Worm (Caenorhabditis elegans) whole organism, L4 larva: ENCODE measurements around the gene cdc-73.

Source experiments
- F10B5.3 ChIP-seq: sonication (generic microtip); optimal IDR thresholded peaks from 2 replicates; lab custom pipeline; 2016; ENCODE audit warnings: mild to moderate bottlenecking, missing genetic modification characterization, missing compliant biosample characterization
- F44E2.7 ChIP-seq: fragments of 200-800 bp; sonication (Bioruptor generic); IDR thresholded peaks from 2 replicates; pipeline ENCODE4 v2.1.2; 2022; ENCODE audit warnings: missing genetic modification characterization, missing compliant biosample characterization
- Y48G9A.11 ChIP-seq: fragments of 200-800 bp; sonication (Bioruptor generic); IDR thresholded peaks from 2 replicates; pipeline ENCODE4 v1.3.6; 2022; ENCODE audit warnings: missing genetic modification reagents, missing genetic modification characterization, missing compliant biosample characterization
- Y5F2A.4 ChIP-seq: fragments of 200-800 bp; sonication (Bioruptor generic); optimal IDR thresholded peaks from 2 replicates; lab custom pipeline; 2018; ENCODE audit warnings: mild to moderate bottlenecking, missing genetic modification characterization, missing compliant biosample characterization
- aha-1 ChIP-seq: fragments of 150-350 bp; peaks from one replicate; lab custom pipeline; 2014; ENCODE audit warnings: missing biosample characterization, missing genetic modification characterization
- aly-2 ChIP-seq: sonication (generic microtip); optimal IDR thresholded peaks from 2 replicates; lab custom pipeline; 2018; ENCODE audit warnings: missing biosample characterization, missing genetic modification characterization
- arid-1 ChIP-seq: fragments of 200-800 bp; sonication (Bioruptor generic); conservative IDR thresholded peaks from 2 replicates; pipeline ENCODE4 v1.3.6; 2022; ENCODE audit warnings: missing genetic modification reagents, missing genetic modification characterization, missing compliant biosample characterization
- attf-4 ChIP-seq: sonication (generic microtip); optimal IDR thresholded peaks from 3 replicates; lab custom pipeline; 2017; ENCODE audit warnings: missing biosample characterization, missing genetic modification characterization
- ceh-28 ChIP-seq: fragments of 150-350 bp; optimal IDR thresholded peaks from 2 replicates; lab custom pipeline; 2014; ENCODE audit warnings: missing biosample characterization, missing genetic modification reagents, missing genetic modification characterization
- ceh-44 ChIP-seq: fragments of 200-800 bp; sonication (Bioruptor generic); IDR thresholded peaks from 2 replicates; pipeline ENCODE4 v1.3.6; 2022; ENCODE audit warnings: missing genetic modification reagents, missing genetic modification characterization, missing compliant biosample characterization
- ceh-82 ChIP-seq: sonication (generic microtip); optimal IDR thresholded peaks from 2 replicates; lab custom pipeline; 2017; ENCODE audit warnings: missing biosample characterization, missing genetic modification characterization
- ces-1 ChIP-seq: fragments of 150-350 bp; sonication (generic microtip); optimal IDR thresholded peaks from 4 replicates; lab custom pipeline; 2014; ENCODE audit warnings: missing biosample characterization, missing genetic modification reagents, missing genetic modification characterization
- cey-2 ChIP-seq: sonication (generic microtip); optimal IDR thresholded peaks from 3 replicates; lab custom pipeline; 2017; ENCODE audit warnings: missing genetic modification characterization, mild to moderate bottlenecking, missing compliant biosample characterization, antibody characterized with exemption, borderline replicate concordance; ENCODE audit not compliant: insufficient read depth
- ctbp-1 ChIP-seq: fragments of 200-800 bp; sonication (Bioruptor generic); IDR thresholded peaks from 2 replicates; pipeline ENCODE4 v1.3.6; 2022; ENCODE audit warnings: missing genetic modification reagents, missing genetic modification characterization, missing compliant biosample characterization
- daf-12 ChIP-seq: fragments of 150-350 bp; optimal IDR thresholded peaks from 2 replicates; lab custom pipeline; 2014; ENCODE audit warnings: missing biosample characterization, missing genetic modification reagents, missing genetic modification characterization
- daf-16 ChIP-seq, 3 experiments: sonication (generic microtip); optimal IDR thresholded peaks; 2 replicates each; lab custom pipeline; 2016 to 2017; ENCODE audit warnings: missing genetic modification characterization in 3 of 3, missing genetic modification reagents in 3 of 3, mild to moderate bottlenecking in 2 of 3, missing compliant biosample characterization in 2 of 3, missing biosample characterization in 1 of 3, moderate library complexity in 1 of 3
- dmd-6 ChIP-seq: fragments of 200-800 bp; sonication (Bioruptor generic); IDR thresholded peaks from 2 replicates; pipeline ENCODE4 v1.3.6; 2022; ENCODE audit warnings: missing genetic modification reagents, missing genetic modification characterization, missing compliant biosample characterization
- dmd-8 ChIP-seq: fragments of 200-800 bp; sonication (Bioruptor generic); IDR thresholded peaks from 2 replicates; pipeline ENCODE4 v1.3.6; 2022; ENCODE audit warnings: missing genetic modification characterization, missing compliant biosample characterization
- dmd-9 ChIP-seq: fragments of 200-800 bp; sonication (Bioruptor generic); IDR thresholded peaks from 2 replicates; pipeline ENCODE4 v1.3.6; 2022; ENCODE audit warnings: missing genetic modification reagents, missing genetic modification characterization, missing compliant biosample characterization
- egl-43 ChIP-seq: fragments of 200-800 bp; sonication (Bioruptor generic); IDR thresholded peaks from 2 replicates; pipeline ENCODE4 v1.3.6; 2022; ENCODE audit warnings: missing genetic modification reagents, missing genetic modification characterization, missing compliant biosample characterization
- gei-8 ChIP-seq: fragments of 200-800 bp; sonication (Bioruptor generic); optimal IDR thresholded peaks from 2 replicates; lab custom pipeline; 2018; ENCODE audit warnings: mild to moderate bottlenecking, missing genetic modification characterization, missing compliant biosample characterization
- hif-1 ChIP-seq, 2 experiments: sonication (generic microtip); optimal IDR thresholded peaks; 2 replicates each; lab custom pipeline; 2016 to 2017; ENCODE audit warnings: missing compliant biosample characterization in 2 of 2, missing genetic modification characterization in 2 of 2, missing genetic modification reagents in 2 of 2, missing genotype in 2 of 2, mild to moderate bottlenecking in 1 of 2
- hlh-11 ChIP-seq: fragments of 200-800 bp; sonication (Bioruptor generic); optimal IDR thresholded peaks from 2 replicates; lab custom pipeline; 2018; ENCODE audit warnings: mild to moderate bottlenecking, missing genetic modification characterization, missing compliant biosample characterization
- jun-1 ChIP-seq: fragments of 150-350 bp; optimal IDR thresholded peaks from 2 replicates; lab custom pipeline; 2014; ENCODE audit warnings: missing biosample characterization, missing genetic modification reagents, missing genetic modification characterization
- lin-13 ChIP-seq: fragments of 150-350 bp; optimal IDR thresholded peaks from 2 replicates; lab custom pipeline; 2014; ENCODE audit warnings: missing biosample characterization, missing genetic modification reagents, missing genetic modification characterization
- lin-29 ChIP-seq: fragments of 200-800 bp; sonication (Bioruptor generic); IDR thresholded peaks from 2 replicates; pipeline ENCODE4 v1.3.6; 2022; ENCODE audit warnings: missing genetic modification reagents, missing genetic modification characterization, missing compliant biosample characterization
- lin-38 ChIP-seq: fragments of 200-800 bp; sonication (Bioruptor generic); IDR thresholded peaks from 2 replicates; pipeline ENCODE4 v1.3.6; 2022; ENCODE audit warnings: missing genetic modification reagents, missing genetic modification characterization, missing compliant biosample characterization
- madf-5 ChIP-seq, 2 experiments: fragments of 200-800 bp; sonication (Bioruptor generic); IDR thresholded peaks; 2 replicates each; pipeline ENCODE4 v1.3.6; 2022; ENCODE audit warnings: missing compliant biosample characterization in 2 of 2, missing genetic modification characterization in 2 of 2
- madf-9 ChIP-seq: fragments of 200-800 bp; sonication (Bioruptor generic); conservative IDR thresholded peaks from 2 replicates; pipeline ENCODE4 v1.3.6; 2022; ENCODE audit warnings: missing genetic modification reagents, missing genetic modification characterization, missing compliant biosample characterization
- mdl-1 ChIP-seq, 2 experiments: fragments of 150-350 bp in 1 of 2; sonication (generic microtip) in 1 of 2; optimal IDR thresholded peaks; 2 replicates each; lab custom pipeline; 2014 to 2017; ENCODE audit warnings: missing biosample characterization in 2 of 2, missing genetic modification characterization in 2 of 2
- mep-1 ChIP-seq: fragments of 150-350 bp; sonication (generic microtip); optimal IDR thresholded peaks from 3 replicates; lab custom pipeline; 2014; ENCODE audit warnings: missing biosample characterization, missing genetic modification characterization
- mes-2 ChIP-seq: sonication (generic microtip); optimal IDR thresholded peaks from 2 replicates; lab custom pipeline; 2016; ENCODE audit warnings: missing genotype, mild to moderate bottlenecking, missing genetic modification characterization, missing compliant biosample characterization; ENCODE audit not compliant: poor library complexity, severe bottlenecking
- mxl-3 ChIP-seq: fragments of 200-800 bp; sonication (Bioruptor generic); optimal IDR thresholded peaks from 2 replicates; lab custom pipeline; 2018; ENCODE audit warnings: mild to moderate bottlenecking, missing genetic modification characterization, missing compliant biosample characterization
- nhr-102 ChIP-seq: sonication (generic microtip); optimal IDR thresholded peaks from 2 replicates; lab custom pipeline; 2016; ENCODE audit warnings: mild to moderate bottlenecking, missing genetic modification characterization, moderate library complexity, missing compliant biosample characterization
- nhr-11 ChIP-seq: fragments of 150-350 bp; optimal IDR thresholded peaks from 2 replicates; lab custom pipeline; 2014; ENCODE audit warnings: missing biosample characterization, missing genetic modification characterization
- nhr-111 ChIP-seq: fragments of 200-800 bp; sonication (Bioruptor generic); optimal IDR thresholded peaks from 2 replicates; lab custom pipeline; 2018; ENCODE audit warnings: mild to moderate bottlenecking, missing genetic modification characterization, missing compliant biosample characterization
- nhr-25 ChIP-seq: sonication (generic microtip); optimal IDR thresholded peaks from 2 replicates; lab custom pipeline; 2017; ENCODE audit warnings: missing genetic modification characterization, mild to moderate bottlenecking, missing compliant biosample characterization, antibody characterized with exemption, moderate library complexity, borderline replicate concordance; ENCODE audit not compliant: insufficient read depth
- nhr-42 ChIP-seq: fragments of 200-800 bp; sonication (Bioruptor generic); IDR thresholded peaks from 2 replicates; pipeline ENCODE4 v1.3.6; 2022; ENCODE audit warnings: missing genetic modification characterization, missing compliant biosample characterization
- nhr-48 ChIP-seq: sonication (generic microtip); optimal IDR thresholded peaks from 2 replicates; lab custom pipeline; 2016; ENCODE audit warnings: mild to moderate bottlenecking, missing genetic modification characterization, missing compliant biosample characterization
- nhr-77 ChIP-seq: fragments of 150-350 bp; optimal IDR thresholded peaks from 2 replicates; lab custom pipeline; 2014; ENCODE audit warnings: missing biosample characterization, missing genetic modification characterization
- pha-4 ChIP-seq, 2 experiments: fragments of 150-350 bp in 1 of 2; fragments of 200-800 bp in 1 of 2; sonication (Bioruptor generic) in 1 of 2; IDR thresholded peaks in 1 of 2; optimal IDR thresholded peaks in 1 of 2; 2 replicates each; pipeline versions ENCODE4 v1.3.6 to Lab custom; 2014 to 2022; ENCODE audit warnings: missing genetic modification characterization in 2 of 2, missing genetic modification reagents in 2 of 2, missing biosample characterization in 1 of 2, missing compliant biosample characterization in 1 of 2
- php-3 ChIP-seq: fragments of 200-800 bp; sonication (Bioruptor generic); IDR thresholded peaks from 2 replicates; pipeline ENCODE4 v1.3.6; 2022; ENCODE audit warnings: missing genetic modification reagents, missing genetic modification characterization, missing compliant biosample characterization
- pqm-1 ChIP-seq: sonication (generic microtip); optimal IDR thresholded peaks from 2 replicates; lab custom pipeline; 2017; ENCODE audit warnings: missing biosample characterization, missing genetic modification characterization
- set-16 ChIP-seq: fragments of 200-800 bp; sonication (Bioruptor generic); IDR thresholded peaks from 2 replicates; pipeline ENCODE4 v1.3.6; 2022; ENCODE audit warnings: missing genetic modification reagents, missing genetic modification characterization, missing compliant biosample characterization
- zfp-2 ChIP-seq: sonication (generic microtip); optimal IDR thresholded peaks from 2 replicates; lab custom pipeline; 2016; ENCODE audit warnings: mild to moderate bottlenecking, missing genetic modification characterization, missing compliant biosample characterization
- ztf-11 ChIP-seq: fragments of 150-350 bp; optimal IDR thresholded peaks from 2 replicates; lab custom pipeline; 2014; ENCODE audit warnings: missing biosample characterization, missing genetic modification characterization

Gene cdc-73

DNA sequence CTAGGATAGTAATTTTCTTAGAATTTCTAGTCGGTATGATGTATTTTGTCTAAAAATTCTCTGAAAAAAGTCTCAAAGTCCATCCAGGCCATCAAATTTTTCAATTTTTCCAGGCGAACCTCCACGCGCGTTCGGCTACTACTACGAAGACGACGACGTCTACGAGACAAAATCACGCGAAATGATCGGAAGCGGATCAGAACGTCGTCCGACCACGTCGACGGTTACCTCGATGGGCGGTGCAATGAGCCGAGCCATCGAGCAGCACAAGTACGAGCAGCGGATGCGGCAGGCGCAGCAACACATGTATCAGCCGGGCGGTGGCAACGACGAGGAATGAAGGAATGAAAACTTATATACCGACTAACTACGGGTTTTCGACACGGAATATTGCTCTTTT, 28.8 kb upstream of the cdc-73 start:
- TF ChIP-seq set-16 (GFP tag; lab: Robert Waterston, UW) = peak; percentile 67
- TF ChIP-seq ceh-82 = no peak
- no peak for TF ChIP-seq Y5F2A.4 (GFP tag; lab: Kevin White, UChicago)
- no peak for TF ChIP-seq ctbp-1 (GFP tag; lab: Robert Waterston, UW)
- peak; percentile 10; the same call in 1 of the 2 replicates for TF ChIP-seq egl-43 (GFP tag; lab: Robert Waterston, UW)
- TF ChIP-seq arid-1 (GFP tag; lab: Robert Waterston, UW) = no peak
- no peak for TF ChIP-seq gei-8 (GFP tag; lab: Kevin White, UChicago)
- no peak for TF ChIP-seq Y48G9A.11 (GFP tag; lab: Robert Waterston, UW)
- TF ChIP-seq pqm-1 (tag; lab: Kevin White, UChicago) = no peak
- no peak for TF ChIP-seq ceh-28 (tag; lab: Kevin White, UChicago)

DNA sequence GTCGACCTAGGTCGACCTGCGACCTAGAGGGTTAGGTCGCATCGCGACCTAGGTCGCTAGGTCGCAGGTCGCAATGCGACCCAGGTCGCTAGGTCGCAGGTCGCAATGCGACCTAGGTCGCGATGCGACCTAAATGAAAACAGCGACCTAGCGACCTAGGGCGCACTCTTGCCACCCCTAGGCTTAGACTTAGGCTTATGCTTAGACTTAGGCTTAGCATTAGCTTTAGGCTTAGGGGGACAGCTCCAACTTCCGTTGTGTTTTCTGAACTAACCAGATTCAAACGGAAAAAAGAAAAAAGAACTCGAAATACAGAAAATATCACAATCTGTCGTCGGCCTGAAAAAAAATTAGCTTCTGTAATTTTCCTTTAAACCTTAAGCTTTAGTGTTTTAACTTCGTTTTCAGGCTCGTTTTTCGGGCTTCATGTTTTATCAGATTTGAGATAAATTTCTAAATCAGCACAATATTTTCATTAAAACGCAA, 28.0 kb upstream of the cdc-73 start:
- TF ChIP-seq aha-1 (tag; lab: Kevin White, UChicago) = peak; percentile 70
- TF ChIP-seq hif-1 (tag; optimal IDR thresholded peaks at IDR 0.05; lab: Kevin White, UChicago) = no peak
- TF ChIP-seq mes-2 = no peak
- no peak for TF ChIP-seq lin-13 (GFP tag; lab: Kevin White, UChicago)
- no peak for TF ChIP-seq mxl-3 (GFP tag; lab: Kevin White, UChicago)
- TF ChIP-seq nhr-25 (tag; lab: Kevin White, UChicago) = no peak
- TF ChIP-seq nhr-102 (tag; lab: Kevin White, UChicago) = peak; percentile 42
- 0 out of 4 replicates have a peak, but pooled peaks of 1 of the 2 experiments have one; percentile 2 for TF ChIP-seq madf-5 (GFP tag; IDR thresholded peaks at IDR 0.05; lab: Robert Waterston, UW)
- TF ChIP-seq jun-1 (tag; lab: Kevin White, UChicago) = peak; percentile 26
- no peak for TF ChIP-seq mep-1
- TF ChIP-seq aly-2 (tag; lab: Kevin White, UChicago) = no peak
- TF ChIP-seq daf-12 = no peak
- no peak for TF ChIP-seq ztf-11 (tag; lab: Kevin White, UChicago)
- TF ChIP-seq dmd-8 (GFP tag; lab: Robert Waterston, UW) = 0 out of 2 replicates have a peak, but pooled peaks have one; percentile 46
- TF ChIP-seq lin-38 (GFP tag; lab: Robert Waterston, UW) = peak; percentile 59
- TF ChIP-seq mdl-1 (tag; optimal IDR thresholded peaks at IDR 0.05; lab: Kevin White, UChicago) = no peak
- no peak for TF ChIP-seq madf-9 (GFP tag; lab: Robert Waterston, UW)
- TF ChIP-seq egl-43 (GFP tag; lab: Robert Waterston, UW) = peak; percentile 54; the same call in 1 of the 2 replicates
- no peak for TF ChIP-seq ceh-44 (GFP tag; lab: Robert Waterston, UW)
- TF ChIP-seq dmd-6 = peak; percentile 14; the same call in 1 of the 2 replicates
- peak; percentile 46 for TF ChIP-seq nhr-77 (tag; lab: Kevin White, UChicago)
- TF ChIP-seq pha-4 (GFP tag; IDR thresholded peaks at IDR 0.05; lab: Robert Waterston, UW) = 0 out of 2 replicates have a peak, but pooled peaks have one; percentile 13
- no peak for TF ChIP-seq pha-4 (tag; optimal IDR thresholded peaks at IDR 0.05; lab: Kevin White, UChicago)
- 0 out of 2 replicates have a peak, but pooled peaks have one; percentile 39 for TF ChIP-seq F44E2.7 (GFP tag; lab: Robert Waterston, UW)
- no peak for TF ChIP-seq lin-29 (GFP tag; lab: Robert Waterston, UW)
- TF ChIP-seq ces-1 (GFP tag; lab: Kevin White, UChicago) = no peak
- no peak for TF ChIP-seq nhr-48 (tag; lab: Kevin White, UChicago)
- TF ChIP-seq nhr-111 (GFP tag; lab: Kevin White, UChicago) = no peak
- TF ChIP-seq F10B5.3 (tag; lab: Kevin White, UChicago) = no peak
- TF ChIP-seq hlh-11 = peak; percentile 2
- 0 out of 2 replicates have a peak, but pooled peaks have one; percentile 17 for TF ChIP-seq nhr-42
- TF ChIP-seq daf-16 (GFP tag; optimal IDR thresholded peaks at IDR 0.05; lab: Kevin White, UChicago) = no peak
- TF ChIP-seq daf-16 (tag; optimal IDR thresholded peaks at IDR 0.05; lab: Kevin White, UChicago) = no peak
- no peak for TF ChIP-seq zfp-2 (tag; lab: Kevin White, UChicago)
- peak; percentile 13; the same call in 1 of the 2 replicates for TF ChIP-seq arid-1 (GFP tag; lab: Robert Waterston, UW)
- no peak; the same call in 1 of the 2 replicates for TF ChIP-seq ctbp-1 (GFP tag; lab: Robert Waterston, UW)
- TF ChIP-seq nhr-11 (tag; lab: Kevin White, UChicago) = no peak
- 0 out of 2 replicates have a peak, but pooled peaks have one; percentile 41 for TF ChIP-seq php-3 (GFP tag; lab: Robert Waterston, UW)
- no peak for TF ChIP-seq attf-4 (tag; lab: Kevin White, UChicago)
- TF ChIP-seq dmd-9 = no peak
- TF ChIP-seq cey-2 (tag; lab: Kevin White, UChicago) = no peak
